Fruit fly (Drosophila melanogaster) whole organism, pupa: ENCODE results near the gene Nup154.

Experiments used
- CG10348 ChIP-seq: fragments of 200-800 bp; sonication (Bioruptor generic); IDR thresholded peaks from 2 replicates; pipeline ENCODE4 v1.3.6; 2022; ENCODE audit warnings: missing biosample characterization, missing genetic modification characterization
- CG13204 ChIP-seq: fragments of 200-800 bp; sonication (Bioruptor generic); optimal IDR thresholded peaks from 2 replicates; lab custom pipeline; 2018; ENCODE audit warnings: missing biosample characterization, mild to moderate bottlenecking, missing genetic modification characterization, moderate library complexity
- CG14655 ChIP-seq: fragments of 200-800 bp; sonication (Bioruptor generic); optimal IDR thresholded peaks from 3 replicates; lab custom pipeline; 2017; ENCODE audit warnings: mild to moderate bottlenecking, missing biosample characterization, missing genetic modification reagents, missing genetic modification characterization
- CG15710 ChIP-seq: fragments of 200-800 bp; sonication (Bioruptor generic); optimal IDR thresholded peaks from 2 replicates; lab custom pipeline; 2018; ENCODE audit warnings: missing biosample characterization, mild to moderate bottlenecking, missing genetic modification characterization, moderate library complexity
- CG17806 ChIP-seq: fragments of 200-800 bp; sonication (Bioruptor generic); optimal IDR thresholded peaks from 2 replicates; lab custom pipeline; 2018; ENCODE audit warnings: missing biosample characterization, mild to moderate bottlenecking, missing genetic modification characterization, moderate library complexity
- CG32121 ChIP-seq: fragments of 200-800 bp; sonication (Bioruptor generic); IDR thresholded peaks from 2 replicates; pipeline ENCODE4 v1.3.6; 2022; ENCODE audit warnings: missing biosample characterization, missing genetic modification characterization
- CG34367 ChIP-seq: fragments of 200-800 bp; sonication (Bioruptor generic); optimal IDR thresholded peaks from 2 replicates; lab custom pipeline; 2018; ENCODE audit warnings: missing biosample characterization, mild to moderate bottlenecking, missing genetic modification characterization
- CG4496 ChIP-seq: fragments of 200-800 bp; sonication (Bioruptor generic); IDR thresholded peaks from 3 replicates; pipeline ENCODE4 v1.3.6; 2022; ENCODE audit warnings: missing biosample characterization, missing genetic modification characterization
- CG8301 ChIP-seq: fragments of 200-800 bp; sonication (Bioruptor generic); optimal IDR thresholded peaks from 2 replicates; lab custom pipeline; 2018; ENCODE audit warnings: missing biosample characterization, mild to moderate bottlenecking, missing genetic modification characterization
- EcR ChIP-seq: fragments of 200-800 bp; sonication (Bioruptor generic); optimal IDR thresholded peaks from 3 replicates; lab custom pipeline; 2019; ENCODE audit warnings: missing biosample characterization, missing genetic modification characterization, mild to moderate bottlenecking, moderate library complexity, missing genetic modification reagents
- Pif1B ChIP-seq: fragments of 200-800 bp; sonication (Bioruptor generic); optimal IDR thresholded peaks from 3 replicates; lab custom pipeline; 2016; ENCODE audit warnings: missing biosample characterization, missing genetic modification characterization
- rn ChIP-seq: fragments of 200-800 bp; sonication (Bioruptor generic); IDR thresholded peaks from 2 replicates; pipeline ENCODE4 v1.3.6; 2022; ENCODE audit warnings: missing biosample characterization, missing genetic modification characterization

dm6 chr2L:10987370-10987853, 17.2 kb upstream of the Nup154 start, which contains the start of the genes piwi and CG12253:
- TF ChIP-seq CG14655 (GFP tag; lab: Kevin White, UChicago), result no peak
- no peak for TF ChIP-seq CG13204 (GFP tag; lab: Kevin White, UChicago)
- TF ChIP-seq CG17806 (tag; lab: Kevin White, UChicago), result no peak
- peak; percentile 85 for TF ChIP-seq CG15710
- TF ChIP-seq Pif1B, result no peak
- peak; percentile 70 for TF ChIP-seq CG34367 (tag; lab: Kevin White, UChicago)
- no peak for TF ChIP-seq CG32121 (GFP tag; lab: Robert Waterston, UW)
- TF ChIP-seq rn (GFP tag; lab: Robert Waterston, UW), result no peak
- TF ChIP-seq EcR, result no peak
- TF ChIP-seq CG10348 (GFP tag; lab: Robert Waterston, UW), result no peak; the same call in 1 of the 2 replicates
- TF ChIP-seq CG8301 (tag; lab: Kevin White, UChicago), result no peak
- TF ChIP-seq CG4496 (GFP tag; lab: Robert Waterston, UW), result no peak
